Fruit fly (Drosophila melanogaster) whole organism, adult: ENCODE results near the gene ppk10.

Experiments
- CG11617 ChIP-seq: fragments of 200-800 bp; sonication (Bioruptor generic); optimal IDR thresholded peaks from 2 replicates; lab custom pipeline; 2017; ENCODE audit warnings: mild to moderate bottlenecking, missing biosample characterization, missing genetic modification reagents, missing genetic modification characterization
- CG12768 ChIP-seq: fragments of 200-800 bp; sonication (Bioruptor generic); optimal IDR thresholded peaks from 2 replicates; lab custom pipeline; 2017; ENCODE audit warnings: missing biosample characterization, missing genetic modification characterization, mild to moderate bottlenecking, moderate library complexity, missing genetic modification reagents
- CG14711 ChIP-seq: fragments of 200-800 bp; sonication (Bioruptor generic); optimal IDR thresholded peaks from 2 replicates; lab custom pipeline; 2018; ENCODE audit warnings: missing biosample characterization, mild to moderate bottlenecking, missing genetic modification characterization, moderate library complexity
- CG1620 ChIP-seq: fragments of 200-800 bp; sonication (Bioruptor generic); optimal IDR thresholded peaks from 2 replicates; lab custom pipeline; 2016; ENCODE audit warnings: missing biosample characterization, missing genetic modification characterization
- CG5204 ChIP-seq: fragments of 200-800 bp; sonication (Bioruptor generic); optimal IDR thresholded peaks from 2 replicates; lab custom pipeline; 2016; ENCODE audit warnings: missing biosample characterization, missing genetic modification characterization
- CG7045 ChIP-seq: fragments of 200-800 bp; sonication (Bioruptor generic); optimal IDR thresholded peaks from 2 replicates; lab custom pipeline; 2017; ENCODE audit warnings: missing biosample characterization, mild to moderate bottlenecking, missing genetic modification characterization
- CG7101 ChIP-seq: fragments of 200-800 bp; sonication (Bioruptor generic); optimal IDR thresholded peaks from 2 replicates; lab custom pipeline; 2018; ENCODE audit warnings: missing biosample characterization, mild to moderate bottlenecking, missing genetic modification characterization, moderate library complexity
- Clk ChIP-seq: fragments of 200-800 bp; sonication (Bioruptor generic); optimal IDR thresholded peaks from 2 replicates; lab custom pipeline; 2017; ENCODE audit warnings: missing biosample characterization, missing genetic modification characterization
- Crg-1 ChIP-seq: fragments of 200-800 bp; sonication (Bioruptor generic); optimal IDR thresholded peaks from 2 replicates; lab custom pipeline; 2016; ENCODE audit warnings: missing biosample characterization, missing genetic modification characterization
- Hr96 ChIP-seq: fragments of 200-800 bp; sonication (Bioruptor generic); optimal IDR thresholded peaks from 2 replicates; lab custom pipeline; 2016; ENCODE audit warnings: missing biosample characterization, missing genetic modification characterization
- Mnt ChIP-seq: fragments of 200-800 bp; sonication (Bioruptor generic); optimal IDR thresholded peaks from 2 replicates; lab custom pipeline; 2016; ENCODE audit warnings: missing biosample characterization, mild to moderate bottlenecking, missing genetic modification characterization
- bab1 ChIP-seq: fragments of 200-800 bp; sonication (Bioruptor generic); optimal IDR thresholded peaks from 3 replicates; lab custom pipeline; 2019; ENCODE audit warnings: missing biosample characterization, mild to moderate bottlenecking, missing genetic modification characterization, moderate library complexity
- cic ChIP-seq: fragments of 200-800 bp; sonication (Bioruptor generic); optimal IDR thresholded peaks from 2 replicates; lab custom pipeline; 2017; ENCODE audit warnings: missing biosample characterization, mild to moderate bottlenecking, missing genetic modification characterization, moderate library complexity
- cnc ChIP-seq, 2 experiments: fragments of >200 bp; optimal IDR thresholded peaks; 2 replicates each; lab custom pipeline; 2017
- kay ChIP-seq: fragments of 200-800 bp; sonication (Bioruptor generic); peaks from one replicate; lab custom pipeline; 2016; ENCODE audit warnings: missing biosample characterization, missing genetic modification characterization, borderline replicate concordance
- ovo ChIP-seq: fragments of 200-800 bp; sonication (Bioruptor generic); optimal IDR thresholded peaks from 2 replicates; lab custom pipeline; 2016; ENCODE audit warnings: missing biosample characterization, missing genetic modification characterization
- pad ChIP-seq: fragments of 200-800 bp; sonication (Bioruptor generic); optimal IDR thresholded peaks from 3 replicates; lab custom pipeline; 2017; ENCODE audit warnings: missing biosample characterization, missing genetic modification characterization, mild to moderate bottlenecking, moderate library complexity, missing genetic modification reagents
- tj ChIP-seq: fragments of 200-800 bp; sonication (Bioruptor generic); optimal IDR thresholded peaks from 3 replicates; lab custom pipeline; 2017; ENCODE audit warnings: missing biosample characterization, mild to moderate bottlenecking, missing genetic modification characterization, moderate library complexity
- toe ChIP-seq: fragments of 200-800 bp; sonication (Bioruptor generic); optimal IDR thresholded peaks from 2 replicates; lab custom pipeline; 2016; ENCODE audit warnings: missing biosample characterization, missing genetic modification characterization

Gene ppk10

dm6 chr2L:10491354-10491753, 39.2 kb upstream of the ppk10 start, which contains the start of gene CG13144:
Gene CG13144 (minus strand): TSS chr2L:10491454.
- TF ChIP-seq tj (GFP tag; lab: Kevin White, UChicago) (no peak), Clk (GFP tag; lab: Kevin White, UChicago) (no peak), CG12768 (no peak), toe (no peak), cic (GFP tag; lab: Kevin White, UChicago) (no peak), Crg-1 (GFP tag; lab: Kevin White, UChicago) (no peak), CG7101 (no peak), ovo (GFP tag; lab: Kevin White, UChicago) (no peak), pad (no peak), Hr96 (GFP tag; lab: Kevin White, UChicago) (no peak), CG14711 (tag; lab: Kevin White, UChicago) (no peak), CG11617 (GFP tag; lab: Kevin White, UChicago) (no peak), cnc (optimal IDR thresholded peaks at IDR 0.05; lab: Kevin White, UChicago) (no peak), CG1620 (GFP tag; lab: Kevin White, UChicago) (no peak), Mnt (GFP tag; lab: Kevin White, UChicago) (no peak), bab1 (GFP tag; lab: Kevin White, UChicago) (no peak), CG5204 (GFP tag; lab: Kevin White, UChicago) (no peak), CG7045 (GFP tag; lab: Kevin White, UChicago) (no peak)

DNA sequence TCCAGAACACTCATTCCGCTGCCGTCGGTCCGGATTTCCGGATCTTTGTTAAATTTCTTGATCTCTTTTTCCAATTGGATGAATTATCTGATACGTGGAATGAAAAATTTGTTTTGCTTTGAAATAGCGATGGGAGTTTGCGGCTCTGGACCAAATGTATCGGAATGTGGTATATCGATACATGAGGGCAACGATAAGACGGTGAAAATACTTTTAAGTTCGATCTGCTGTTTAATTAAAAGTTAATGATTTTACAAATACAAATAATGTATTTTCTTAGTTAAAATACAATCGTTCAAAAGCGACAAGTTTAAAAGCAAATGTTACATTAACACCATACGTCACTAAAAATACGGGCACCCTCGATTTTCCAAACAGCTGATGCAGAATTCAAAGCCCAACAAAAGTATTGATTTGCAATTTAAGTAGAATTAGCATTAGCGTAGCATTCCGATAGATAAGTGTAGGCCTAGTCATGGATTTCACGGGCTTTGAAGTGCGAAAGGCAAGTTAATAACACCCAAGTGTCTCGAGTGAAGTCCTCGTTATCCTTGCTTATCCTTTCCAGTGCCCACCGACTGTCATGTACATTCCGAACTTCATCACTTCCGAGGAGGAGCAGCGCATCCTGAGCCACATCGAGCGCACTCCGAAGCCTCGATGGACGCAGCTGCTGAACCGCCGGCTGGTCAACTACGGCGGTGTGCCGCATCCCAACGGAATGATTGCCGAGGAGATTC, 36.5 kb upstream of the ppk10 start, which contains the start of the genes Cog4 and CG6144:
Cog4 (minus strand) TSS at position 139 of the 740 bp plus-strand sequence.
CG6144 (plus strand) TSS at position 211 of the 740 bp plus-strand sequence.
- TF ChIP-seq Hr96 (GFP tag; lab: Kevin White, UChicago) (no peak), bab1 (GFP tag; lab: Kevin White, UChicago) (peak; percentile 74), tj (GFP tag; lab: Kevin White, UChicago) (peak; percentile 34), CG12768 (no peak), Mnt (GFP tag; lab: Kevin White, UChicago) (peak; percentile 36), CG1620 (GFP tag; lab: Kevin White, UChicago) (no peak), kay (GFP tag; lab: Kevin White, UChicago) (no peak), cnc (optimal IDR thresholded peaks at IDR 0.05; lab: Kevin White, UChicago) (no peak), CG11617 (GFP tag; lab: Kevin White, UChicago) (peak; percentile 37), CG7101 (peak; percentile 6), CG14711 (tag; lab: Kevin White, UChicago) (peak; percentile 32)

dm6 chr2L:10483073-10483472, 30.9 kb upstream of the ppk10 start, which contains the start of gene Grip75:
Gene Grip75 (plus strand): TSS chr2L:10483295.
- TF ChIP-seq kay (GFP tag; lab: Kevin White, UChicago) = no peak
- no peak for TF ChIP-seq cic (GFP tag; lab: Kevin White, UChicago)
- TF ChIP-seq pad = no peak
- no peak for TF ChIP-seq Clk (GFP tag; lab: Kevin White, UChicago)
- no peak for TF ChIP-seq CG7045 (GFP tag; lab: Kevin White, UChicago)
- TF ChIP-seq bab1 (GFP tag; lab: Kevin White, UChicago) = no peak
- TF ChIP-seq CG5204 (GFP tag; lab: Kevin White, UChicago) = no peak
- no peak for TF ChIP-seq Hr96 (GFP tag; lab: Kevin White, UChicago)
- TF ChIP-seq cnc (optimal IDR thresholded peaks at IDR 0.05; lab: Kevin White, UChicago) = no peak

- TF ChIP-seq CG12768 = no peak
- TF ChIP-seq Mnt (GFP tag; lab: Kevin White, UChicago) = peak; percentile 42
These were observed 27.7 kb upstream of the ppk10 start for dm6 chr2L:10479859-10480258.

DNA sequence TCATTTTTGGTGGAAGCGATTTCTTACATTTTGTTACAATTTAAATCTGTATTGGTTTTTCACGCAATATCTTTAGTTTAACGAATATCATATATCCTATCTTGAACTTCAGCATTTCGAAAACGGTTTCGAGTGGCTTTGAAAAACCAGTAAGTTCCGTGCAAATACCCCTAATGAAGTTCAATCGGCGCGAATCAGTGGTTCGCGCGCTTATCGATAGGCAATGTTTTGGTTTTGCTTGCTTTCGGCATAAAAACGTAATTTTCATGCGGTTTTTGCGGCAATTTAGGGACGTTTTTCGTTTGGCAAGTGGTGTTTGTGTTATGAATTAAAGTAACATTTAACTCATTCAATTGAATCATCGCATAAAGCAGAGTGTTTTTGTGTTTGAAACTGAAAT, 24.7 kb upstream of the ppk10 start, which contains the start of gene RluA-2:
RluA-2 (plus strand) TSS at position 195 of the 400 bp plus-strand sequence.
- TF ChIP-seq kay (GFP tag; lab: Kevin White, UChicago) = no peak
- no peak for TF ChIP-seq CG14711 (tag; lab: Kevin White, UChicago)
- no peak for TF ChIP-seq toe
- TF ChIP-seq pad = no peak
- no peak for TF ChIP-seq CG7101
- TF ChIP-seq CG12768 = no peak
- no peak for TF ChIP-seq tj (GFP tag; lab: Kevin White, UChicago)
- TF ChIP-seq cic (GFP tag; lab: Kevin White, UChicago) = no peak
- TF ChIP-seq CG1620 (GFP tag; lab: Kevin White, UChicago) = no peak
- TF ChIP-seq CG11617 (GFP tag; lab: Kevin White, UChicago) = no peak
- TF ChIP-seq Mnt (GFP tag; lab: Kevin White, UChicago) = no peak
- TF ChIP-seq bab1 (GFP tag; lab: Kevin White, UChicago) = no peak
- no peak for TF ChIP-seq CG7045 (GFP tag; lab: Kevin White, UChicago)
- no peak for TF ChIP-seq Hr96 (GFP tag; lab: Kevin White, UChicago)
- TF ChIP-seq CG5204 (GFP tag; lab: Kevin White, UChicago) = no peak
- TF ChIP-seq Clk (GFP tag; lab: Kevin White, UChicago) = no peak
- TF ChIP-seq Crg-1 (GFP tag; lab: Kevin White, UChicago) = no peak

DNA sequence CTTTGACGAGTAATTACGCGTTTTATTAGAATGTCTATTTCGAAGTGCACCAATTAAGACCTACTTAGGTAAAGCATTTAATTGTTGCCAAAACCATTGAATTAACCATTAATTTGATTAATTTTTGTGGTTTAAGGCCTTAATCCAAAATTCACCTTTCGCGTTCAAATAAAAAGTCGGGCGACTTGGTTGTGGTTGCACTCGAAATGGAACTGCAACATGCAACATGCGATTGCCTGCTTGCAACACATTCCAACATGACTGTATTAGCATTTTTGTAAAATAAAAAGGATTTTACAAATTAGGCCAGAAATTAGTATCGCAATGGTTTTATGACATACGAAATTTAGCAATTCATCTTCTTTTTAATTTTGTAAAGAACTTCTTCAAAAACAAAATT, 22.6 kb upstream of the ppk10 start:
- TF ChIP-seq CG7101 (no peak), Crg-1 (GFP tag; lab: Kevin White, UChicago) (no peak)
